Worm (Caenorhabditis elegans): ENCODE data around the gene Y57G11C.1147.

Y57G11C.1147 gene

DNA sequence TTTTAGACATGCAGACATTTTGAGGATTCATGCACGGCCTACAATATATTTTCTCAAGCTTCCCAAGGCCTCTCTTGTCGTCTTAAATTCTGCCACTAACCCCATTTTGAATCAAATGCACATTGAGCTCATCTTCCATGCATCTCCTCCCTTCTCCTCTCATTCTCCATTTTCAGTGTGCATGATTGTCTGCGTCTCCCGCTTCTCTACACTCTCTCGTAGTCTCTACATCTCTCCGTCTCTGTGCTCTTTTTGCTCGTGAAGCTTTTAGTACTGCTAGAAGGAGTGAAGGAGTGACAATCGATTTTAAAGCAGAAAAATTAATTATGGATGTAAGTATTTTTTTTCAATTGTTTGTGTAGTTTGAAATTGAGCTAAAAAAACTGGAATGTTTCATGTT lies 39.6 kb upstream of the Y57G11C.1147 start, which contains the start of gene Y57G11C.22:
TSS of gene Y57G11C.22 (plus strand) at position 327 of the 400 bp plus-strand sequence.
- TF ChIP-seq egl-5 (tag; optimal IDR thresholded peaks at IDR 0.05) (peak; percentile 39), nhr-11 (tag; optimal IDR thresholded peaks at IDR 0.05) (no peak), lin-15B (tag; optimal IDR thresholded peaks at IDR 0.05) (peak; percentile 6), nfya-1 (tag; optimal IDR thresholded peaks at IDR 0.05; ENCODE audit: insufficient read depth) (peak; percentile 60), snpc-4 (tag; optimal IDR thresholded peaks at IDR 0.05) (no peak)

DNA sequence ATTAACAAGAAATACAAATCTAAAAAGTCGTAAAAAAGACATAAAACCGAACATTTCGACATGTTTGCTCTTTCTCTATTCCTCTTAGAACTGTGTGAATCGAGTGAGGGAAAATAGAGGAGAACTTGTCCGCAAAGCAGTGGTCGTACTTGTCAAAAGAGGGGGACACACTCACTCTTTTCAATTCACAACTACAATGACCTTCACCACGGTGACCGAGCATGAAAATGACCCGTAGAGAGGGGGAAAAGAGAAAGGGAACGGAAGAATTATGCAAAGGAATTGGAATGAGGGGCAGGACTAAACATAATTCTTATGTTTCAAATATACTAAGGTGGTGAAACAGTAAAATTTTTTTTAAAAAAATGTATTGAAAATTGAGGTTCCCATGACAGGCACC lies 36.2 kb upstream of the Y57G11C.1147 start:
- peak; percentile 44 for TF ChIP-seq hmg-11 (tag; optimal IDR thresholded peaks at IDR 0.05)
- TF ChIP-seq ceh-9 (tag; optimal IDR thresholded peaks at IDR 0.05): no peak
- TF ChIP-seq elt-3 (tag; optimal IDR thresholded peaks at IDR 0.05): no peak
- TF ChIP-seq pha-4 (tag; optimal IDR thresholded peaks at IDR 0.05): peak; percentile 34

DNA sequence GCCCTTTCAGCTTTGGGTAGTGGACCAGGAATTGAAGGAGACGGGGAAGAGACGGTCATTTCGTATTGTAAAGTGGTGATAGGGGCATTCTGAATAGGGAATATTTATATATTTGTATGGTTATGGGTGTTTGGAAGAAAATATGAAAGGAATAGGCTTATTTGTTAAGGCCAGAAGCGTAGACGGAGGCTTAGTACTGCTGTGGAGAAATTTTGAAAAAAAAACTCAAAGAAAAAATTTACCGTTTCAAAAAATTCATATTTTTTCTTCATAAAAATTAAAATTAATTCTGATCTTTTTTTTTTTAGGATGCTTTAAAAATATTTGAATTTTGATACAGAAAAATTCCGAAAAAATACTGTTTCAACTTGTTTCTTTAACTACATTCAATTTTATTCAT lies 31.7 kb upstream of the Y57G11C.1147 start, which contains the start of gene hhat-2:
TSS of gene hhat-2 (minus strand) at position 101 of the 400 bp plus-strand sequence.
- TF ChIP-seq R02D3.7 (tag; optimal IDR thresholded peaks at IDR 0.05) (no peak), fkh-2 (tag; optimal IDR thresholded peaks at IDR 0.05) (no peak), mml-1 (tag; optimal IDR thresholded peaks at IDR 0.05) (no peak), ceh-82 (tag; optimal IDR thresholded peaks at IDR 0.05) (no peak), eor-1 (tag; optimal IDR thresholded peaks at IDR 0.05) (no peak), egl-27 (tag; optimal IDR thresholded peaks at IDR 0.05) (no peak), ama-1 (optimal IDR thresholded peaks at IDR 0.05) (no peak), elt-1 (tag; optimal IDR thresholded peaks at IDR 0.05) (no peak), nhr-237 (tag; optimal IDR thresholded peaks at IDR 0.05) (no peak)

DNA sequence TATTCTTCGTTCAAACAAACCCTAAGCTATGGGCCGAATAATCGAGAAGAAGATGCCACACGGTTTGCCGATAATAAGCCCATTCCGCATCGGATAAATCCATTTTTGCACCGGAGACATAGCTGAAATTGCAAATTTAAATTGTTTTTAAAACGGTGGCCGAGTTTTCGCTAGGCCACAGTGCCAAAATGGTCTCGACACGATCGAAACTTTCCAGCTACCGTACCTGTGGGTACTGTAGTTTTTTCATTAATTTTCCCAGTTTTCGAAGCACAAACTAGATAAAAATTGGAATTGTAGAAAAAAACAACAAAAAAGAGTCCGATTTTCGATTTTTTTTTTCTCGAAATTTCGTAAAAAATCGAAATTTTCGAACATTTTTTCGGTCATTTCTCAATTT lies 30.9 kb upstream of the Y57G11C.1147 start:
- TF ChIP-seq ZK546.5 (tag; optimal IDR thresholded peaks at IDR 0.05) (no peak), elt-2 (tag; optimal IDR thresholded peaks at IDR 0.05) (no peak), lin-15B (tag; optimal IDR thresholded peaks at IDR 0.05) (no peak), R02D3.7 (tag; optimal IDR thresholded peaks at IDR 0.05) (no peak), nhr-67 (tag; optimal IDR thresholded peaks at IDR 0.05) (no peak), elt-3 (tag; optimal IDR thresholded peaks at IDR 0.05) (no peak), snpc-4 (tag; optimal IDR thresholded peaks at IDR 0.05) (no peak), nfya-1 (tag; optimal IDR thresholded peaks at IDR 0.05; ENCODE audit: insufficient read depth) (no peak), eor-1 (tag; optimal IDR thresholded peaks at IDR 0.05) (no peak), fos-1 (tag; optimal IDR thresholded peaks at IDR 0.05) (no peak), ceh-16 (tag; optimal IDR thresholded peaks at IDR 0.05) (no peak), pqm-1 (tag; optimal IDR thresholded peaks at IDR 0.05) (no peak), skn-1 (tag; optimal IDR thresholded peaks at IDR 0.05) (no peak), fkh-2 (tag; optimal IDR thresholded peaks at IDR 0.05) (no peak), nhr-28 (tag; optimal IDR thresholded peaks at IDR 0.05) (no peak), ztf-11 (tag; optimal IDR thresholded peaks at IDR 0.05) (no peak)

DNA sequence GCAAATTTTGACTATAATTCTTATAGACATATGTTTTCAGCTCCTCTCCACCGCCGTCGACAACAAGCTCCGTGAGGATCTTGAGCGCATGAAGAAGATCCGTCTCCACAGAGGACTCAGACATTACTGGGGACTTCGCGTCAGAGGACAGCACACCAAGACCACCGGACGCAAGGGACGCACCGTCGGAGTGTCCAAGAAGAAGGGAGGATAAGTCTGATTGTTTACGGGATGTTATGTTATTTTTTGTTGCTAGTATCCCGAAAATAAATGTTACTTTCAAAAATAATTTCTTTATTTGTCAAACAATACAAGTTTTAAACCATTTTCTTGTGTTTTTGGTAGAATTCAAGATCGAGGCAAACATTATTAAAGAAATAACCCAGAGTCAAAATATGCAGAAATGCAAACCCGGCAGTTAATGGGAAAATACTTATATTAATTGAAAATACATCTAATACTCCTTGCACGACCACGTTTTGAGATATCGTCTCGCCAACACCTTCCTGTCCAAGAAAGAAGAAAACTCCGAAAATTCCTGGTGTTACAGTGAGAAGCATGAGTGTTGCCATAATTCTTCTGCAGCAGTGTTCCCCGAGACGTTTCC lies 28.9 kb upstream of the Y57G11C.1147 start:
- TF ChIP-seq unc-62 (GFP tag; optimal IDR thresholded peaks at IDR 0.05) (no peak), nhr-43 (tag; optimal IDR thresholded peaks at IDR 0.05; ENCODE audit: poor library complexity, severe bottlenecking) (no peak), lin-39 (tag; optimal IDR thresholded peaks at IDR 0.05) (no peak), ceh-28 (tag; optimal IDR thresholded peaks at IDR 0.05) (no peak), eor-1 (tag; optimal IDR thresholded peaks at IDR 0.05) (no peak), lsy-12 (tag; optimal IDR thresholded peaks at IDR 0.05) (no peak), fkh-10 (GFP tag; optimal IDR thresholded peaks at IDR 0.05) (no peak), mml-1 (tag; optimal IDR thresholded peaks at IDR 0.05) (no peak), zag-1 (tag; optimal IDR thresholded peaks at IDR 0.05) (no peak), elt-3 (tag; optimal IDR thresholded peaks at IDR 0.05) (no peak), nfya-1 (tag; optimal IDR thresholded peaks at IDR 0.05; ENCODE audit: insufficient read depth) (no peak), ztf-11 (tag; optimal IDR thresholded peaks at IDR 0.05) (no peak), lin-15B (tag; optimal IDR thresholded peaks at IDR 0.05) (no peak), ZK546.5 (tag; optimal IDR thresholded peaks at IDR 0.05) (no peak), nhr-12 (tag; optimal IDR thresholded peaks at IDR 0.05) (no peak), pqm-1 (tag; optimal IDR thresholded peaks at IDR 0.05) (no peak), fos-1 (tag; optimal IDR thresholded peaks at IDR 0.05) (no peak), nhr-11 (tag; optimal IDR thresholded peaks at IDR 0.05) (no peak)
